Worm (Caenorhabditis elegans) whole organism, mixed stage, embryonic: Measurements from ENCODE around the gene T04A8.8.

ENCODE experiments used
- M03D4.4 ChIP-seq: sonication (generic microtip); optimal IDR thresholded peaks from 2 replicates; lab custom pipeline; 2017; ENCODE audit warnings: mild to moderate bottlenecking, missing genetic modification characterization, missing compliant biosample characterization
- ces-1 ChIP-seq: fragments of 150-350 bp; optimal IDR thresholded peaks from 2 replicates; lab custom pipeline; 2014; ENCODE audit warnings: missing biosample characterization, missing genetic modification reagents, missing genetic modification characterization
- lin-13 ChIP-seq: fragments of 150-350 bp; optimal IDR thresholded peaks from 2 replicates; lab custom pipeline; 2014; ENCODE audit warnings: missing biosample characterization, missing genetic modification characterization
- lsy-2 ChIP-seq: fragments of 150-350 bp; optimal IDR thresholded peaks from 2 replicates; lab custom pipeline; 2014; ENCODE audit warnings: missing biosample characterization, missing genetic modification characterization
- mab-5 ChIP-seq: fragments of 150-350 bp; optimal IDR thresholded peaks from 2 replicates; lab custom pipeline; 2014; ENCODE audit warnings: missing biosample characterization, missing genetic modification characterization
- nhr-12 ChIP-seq: fragments of 150-350 bp; optimal IDR thresholded peaks from 2 replicates; lab custom pipeline; 2014; ENCODE audit warnings: missing biosample characterization, missing genetic modification characterization
- nhr-2 ChIP-seq: fragments of 150-350 bp; optimal IDR thresholded peaks from 2 replicates; lab custom pipeline; 2014; ENCODE audit warnings: missing biosample characterization, missing genetic modification characterization
- nhr-237 ChIP-seq: fragments of 150-350 bp; optimal IDR thresholded peaks from 2 replicates; lab custom pipeline; 2014; ENCODE audit warnings: missing biosample characterization, missing genetic modification characterization
- nhr-28 ChIP-seq: fragments of 150-350 bp; optimal IDR thresholded peaks from 2 replicates; lab custom pipeline; 2014; ENCODE audit warnings: missing biosample characterization, missing genetic modification characterization
- nhr-76 ChIP-seq: sonication (generic microtip); optimal IDR thresholded peaks from 2 replicates; lab custom pipeline; 2017; ENCODE audit warnings: missing biosample characterization, missing genetic modification characterization
- snpc-4 ChIP-seq: fragments of 150-350 bp; optimal IDR thresholded peaks from 2 replicates; lab custom pipeline; 2014; ENCODE audit warnings: missing biosample characterization, missing genetic modification characterization
- sptf-1 ChIP-seq: sonication (generic microtip); optimal IDR thresholded peaks from 2 replicates; lab custom pipeline; 2017; ENCODE audit warnings: mild to moderate bottlenecking, missing genetic modification characterization, moderate library complexity, missing compliant biosample characterization
- unc-120 ChIP-seq: sonication (generic microtip); optimal IDR thresholded peaks from 2 replicates; lab custom pipeline; 2017; ENCODE audit warnings: missing genetic modification characterization, missing compliant biosample characterization; ENCODE audit not compliant: poor library complexity, severe bottlenecking
- unc-62 ChIP-seq: fragments of 150-350 bp; optimal IDR thresholded peaks from 2 replicates; lab custom pipeline; 2014; ENCODE audit warnings: missing biosample characterization, missing genetic modification reagents, missing genetic modification characterization

DNA sequence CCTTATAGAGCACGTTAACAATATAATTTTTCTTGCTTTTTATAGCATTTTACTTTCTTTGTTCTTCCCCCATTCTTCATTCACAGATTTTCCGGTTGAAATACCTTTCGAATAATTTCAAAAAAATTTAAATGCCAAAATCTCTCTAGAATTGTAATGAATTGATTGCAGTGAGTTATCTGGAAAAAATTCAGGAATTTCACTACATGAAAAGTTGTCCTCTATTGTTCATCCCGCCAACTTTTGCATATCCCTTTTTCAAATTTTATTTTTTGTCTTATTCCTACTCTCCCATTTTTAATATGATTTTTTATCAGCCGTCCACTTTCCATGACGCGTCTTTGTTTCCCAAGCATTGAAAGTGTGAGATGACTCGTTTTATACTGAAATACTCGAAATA lies 40.4 kb upstream of the T04A8.8 start:
- no peak for TF ChIP-seq nhr-2 (tag; lab: Kevin White, UChicago)
- TF ChIP-seq nhr-237 (tag; lab: Kevin White, UChicago) = no peak
- TF ChIP-seq snpc-4 (tag; lab: Kevin White, UChicago) = no peak
- TF ChIP-seq ces-1 (GFP tag; lab: Kevin White, UChicago) = no peak
- TF ChIP-seq lin-13 = no peak
- TF ChIP-seq nhr-76 (tag; lab: Kevin White, UChicago) = no peak
- TF ChIP-seq nhr-28 (tag; lab: Kevin White, UChicago) = no peak
- TF ChIP-seq M03D4.4 (tag; lab: Kevin White, UChicago) = no peak
- TF ChIP-seq unc-120 = no peak
- no peak for TF ChIP-seq sptf-1 (tag; lab: Kevin White, UChicago)
- no peak for TF ChIP-seq nhr-12 (tag; lab: Kevin White, UChicago)
- no peak for TF ChIP-seq mab-5
- TF ChIP-seq lsy-2 (tag; lab: Kevin White, UChicago) = no peak
- TF ChIP-seq unc-62 (GFP tag; lab: Kevin White, UChicago) = no peak
